Fruit fly (Drosophila melanogaster): ENCODE measurements around the gene Lrp4.

Lrp4 gene

dm6 chrX:15869843-15870242, 40.8 kb upstream of the Lrp4 start, which contains the start of gene CG16952 (continued):
- no peak for TF ChIP-seq Sox100B (GFP tag; optimal IDR thresholded peaks at IDR 0.05)
- TF ChIP-seq gfzf (GFP tag; optimal IDR thresholded peaks at IDR 0.05), result peak; percentile 61
- TF ChIP-seq Lhr (GFP tag; optimal IDR thresholded peaks at IDR 0.05), result peak; percentile 4
- no peak for TF ChIP-seq Jarid2 (GFP tag; optimal IDR thresholded peaks at IDR 0.05)
- no peak for TF ChIP-seq lab (GFP tag; optimal IDR thresholded peaks at IDR 0.05)
- peak; percentile 30 for TF ChIP-seq CG8924 (tag; optimal IDR thresholded peaks at IDR 0.05)
- TF ChIP-seq CG7963 (GFP tag; IDR thresholded peaks at IDR 0.05; ENCODE audit: partially characterized antibody), result peak; percentile 88
- no peak for TF ChIP-seq cato (GFP tag; optimal IDR thresholded peaks at IDR 0.05; ENCODE audit: borderline replicate concordance)
- TF ChIP-seq CG30020 (tag; optimal IDR thresholded peaks at IDR 0.05), result peak; percentile 92
- TF ChIP-seq knrl (GFP tag; IDR thresholded peaks at IDR 0.05; ENCODE audit: partially characterized antibody), result peak; percentile 85; the same call in 2 of the 3 replicates
- TF ChIP-seq sna (GFP tag; IDR thresholded peaks at IDR 0.05; ENCODE audit: partially characterized antibody), result peak; percentile 91
- no peak for TF ChIP-seq nom (GFP tag; optimal IDR thresholded peaks at IDR 0.05)
- no peak for TF ChIP-seq CG7372 (GFP tag; IDR thresholded peaks at IDR 0.05)
- TF ChIP-seq chinmo (GFP tag; IDR thresholded peaks at IDR 0.05; ENCODE audit: partially characterized antibody), result 0 out of 4 replicates have a peak, but pooled peaks have one; percentile 59
- TF ChIP-seq CG9932 (GFP tag; IDR thresholded peaks at IDR 0.05), result peak; percentile 40; the same call in 1 of the 2 replicates
- TF ChIP-seq CG15514 (GFP tag; optimal IDR thresholded peaks at IDR 0.05), result peak; percentile 53
- peak; percentile 93 for TF ChIP-seq CG16813 (GFP tag; IDR thresholded peaks at IDR 0.05; ENCODE audit: partially characterized antibody)
- peak; percentile 83 for TF ChIP-seq Sry-δ (GFP tag; optimal IDR thresholded peaks at IDR 0.05)
- peak; percentile 92 for TF ChIP-seq hb (GFP tag; IDR thresholded peaks at IDR 0.05; ENCODE audit: partially characterized antibody)
- TF ChIP-seq CG15601 (tag; optimal IDR thresholded peaks at IDR 0.05), result peak; percentile 16
- 0 out of 2 replicates have a peak, but pooled peaks have one; percentile 17 for TF ChIP-seq Rfx (GFP tag; IDR thresholded peaks at IDR 0.05)
- TF ChIP-seq D (optimal IDR thresholded peaks at IDR 0.05), result no peak
- no peak for TF ChIP-seq D (GFP tag; optimal IDR thresholded peaks at IDR 0.05)

- TF ChIP-seq CG8478 (optimal IDR thresholded peaks at IDR 0.05) (no peak), bab2 (GFP tag; optimal IDR thresholded peaks at IDR 0.05) (peak; percentile 51), E2f1 (GFP tag; IDR thresholded peaks at IDR 0.05) (no peak), tup (GFP tag; optimal IDR thresholded peaks at IDR 0.05) (peak; percentile 19), CG13424 (tag; optimal IDR thresholded peaks at IDR 0.05) (peak; percentile 55), CG6813 (GFP tag; optimal IDR thresholded peaks at IDR 0.05) (peak; percentile 88), sob (GFP tag; IDR thresholded peaks at IDR 0.05) (peak; percentile 66), CG2199 (GFP tag; IDR thresholded peaks at IDR 0.05) (no peak), CG8290 (GFP tag; optimal IDR thresholded peaks at IDR 0.05) (peak; percentile 7), CG8290 (tag; optimal IDR thresholded peaks at IDR 0.05) (peak in 1 of 2 experiments; percentile 40), Nf-YB (GFP tag; optimal IDR thresholded peaks at IDR 0.05) (peak; percentile 46), BtbVII (GFP tag; optimal IDR thresholded peaks at IDR 0.05) (peak; percentile 85), C15 (GFP tag; IDR thresholded peaks at IDR 0.05) (no peak), CG2875 (GFP tag; optimal IDR thresholded peaks at IDR 0.05) (no peak), insv (GFP tag; optimal IDR thresholded peaks at IDR 0.05) (peak in 1 of 2 experiments; percentile 84), CG32532 (GFP tag; IDR thresholded peaks at IDR 0.05) (peak; percentile 16; the same call in 1 of the 2 replicates), CG12299 (tag; optimal IDR thresholded peaks at IDR 0.05) (peak; percentile 63), Mrtf (GFP tag; IDR thresholded peaks at IDR 0.05) (no peak), Atf-2 (GFP tag; optimal IDR thresholded peaks at IDR 0.05) (peak; percentile 39), Atf6 (GFP tag; IDR thresholded peaks at IDR 0.05) (peak; percentile 78), NFAT (GFP tag; IDR thresholded peaks at IDR 0.05) (peak; percentile 31; the same call in 1 of the 2 replicates), wor (GFP tag; IDR thresholded peaks at IDR 0.05) (no peak), Dip2 (GFP tag; IDR thresholded peaks at IDR 0.05) (no peak), seq (GFP tag; IDR thresholded peaks at IDR 0.05) (peak; percentile 69; the same call in 1 of the 2 replicates), tin (GFP tag; optimal IDR thresholded peaks at IDR 0.05) (no peak)
Measured at dm6 chrX:15870777-15871757, 39.6 kb upstream of the Lrp4 start.
